Fruit fly (Drosophila melanogaster) whole organism, embryonic: ENCODE results near the gene CG13297.

Experiments
- Ada2b ChIP-seq: fragments of 200-800 bp; sonication (Bioruptor generic); IDR thresholded peaks from 2 replicates; pipeline ENCODE4 v1.3.6; 2022; ENCODE audit warnings: missing biosample characterization, missing genetic modification characterization
- Blimp-1 ChIP-seq: fragments of 200-800 bp; sonication (Bioruptor generic); optimal IDR thresholded peaks from 3 replicates; lab custom pipeline; 2018; ENCODE audit warnings: missing biosample characterization, missing genetic modification characterization, mild to moderate bottlenecking, moderate library complexity, missing genetic modification reagents
- BtbVII ChIP-seq: fragments of 200-800 bp; sonication (Bioruptor generic); optimal IDR thresholded peaks from 3 replicates; lab custom pipeline; 2017; ENCODE audit warnings: missing biosample characterization, mild to moderate bottlenecking, missing genetic modification characterization
- CG10462 ChIP-seq: fragments of 200-800 bp; sonication (Bioruptor generic); optimal IDR thresholded peaks from 2 replicates; lab custom pipeline; 2016; ENCODE audit warnings: missing biosample characterization, missing genetic modification characterization
- CG11504 ChIP-seq: fragments of 200-800 bp; sonication (Bioruptor generic); optimal IDR thresholded peaks from 3 replicates; lab custom pipeline; 2019; ENCODE audit warnings: missing biosample characterization, mild to moderate bottlenecking, missing genetic modification characterization, moderate library complexity
- CG13775 ChIP-seq: fragments of 200-800 bp; sonication (Bioruptor generic); optimal IDR thresholded peaks from 3 replicates; lab custom pipeline; 2017; ENCODE audit warnings: missing biosample characterization, mild to moderate bottlenecking, missing genetic modification characterization
- CG14014 ChIP-seq: fragments of 200-800 bp; sonication (Bioruptor generic); IDR thresholded peaks from 2 replicates; pipeline ENCODE4 v1.3.6; 2022; ENCODE audit warnings: missing biosample characterization, missing genetic modification characterization
- CG15269 ChIP-seq: fragments of 200-800 bp; sonication (Bioruptor generic); optimal IDR thresholded peaks from 2 replicates; lab custom pipeline; 2018; ENCODE audit warnings: missing biosample characterization, mild to moderate bottlenecking, missing genetic modification characterization, moderate library complexity
- CG17186 ChIP-seq: fragments of 200-800 bp; sonication (Bioruptor generic); optimal IDR thresholded peaks from 3 replicates; lab custom pipeline; 2017; ENCODE audit warnings: missing biosample characterization, missing genetic modification reagents, missing genetic modification characterization
- CG17361 ChIP-seq: fragments of 200-800 bp; sonication (Bioruptor generic); IDR thresholded peaks from 3 replicates; pipeline ENCODE4 v1.3.6; 2022; ENCODE audit warnings: missing biosample characterization, missing genetic modification characterization
- CG2120 ChIP-seq: fragments of 200-800 bp; sonication (Bioruptor generic); optimal IDR thresholded peaks from 3 replicates; lab custom pipeline; 2016; ENCODE audit warnings: missing biosample characterization, missing genetic modification characterization
- CG31365 ChIP-seq: fragments of 200-800 bp; sonication (Bioruptor generic); optimal IDR thresholded peaks from 2 replicates; lab custom pipeline; 2018; ENCODE audit warnings: missing biosample characterization, mild to moderate bottlenecking, missing genetic modification characterization
- CG34224 ChIP-seq: fragments of 200-800 bp; sonication (Bioruptor generic); IDR thresholded peaks from 3 replicates; pipeline ENCODE4 v1.3.6; 2022; ENCODE audit warnings: missing biosample characterization, missing genetic modification characterization; ENCODE audit not compliant: partially characterized antibody
- CG3726 ChIP-seq: fragments of 200-800 bp; sonication (Bioruptor generic); IDR thresholded peaks from 3 replicates; pipeline ENCODE4, ENCODE4 v1.3.6; 2022; ENCODE audit warnings: missing biosample characterization, missing genetic modification characterization
- CG42726 ChIP-seq: fragments of 200-800 bp; sonication (Bioruptor generic); IDR thresholded peaks from 2 replicates; pipeline ENCODE4 v1.3.6; 2022; ENCODE audit warnings: missing biosample characterization, missing genetic modification characterization; ENCODE audit not compliant: partially characterized antibody
- CG4282 ChIP-seq: fragments of 200-800 bp; sonication (Bioruptor generic); optimal IDR thresholded peaks from 2 replicates; lab custom pipeline; 2016; ENCODE audit warnings: missing biosample characterization, missing genetic modification characterization
- CG4360 ChIP-seq: fragments of 200-800 bp; sonication (Bioruptor generic); IDR thresholded peaks from 2 replicates; pipeline ENCODE4 v1.3.6; 2022; ENCODE audit warnings: missing biosample characterization, missing genetic modification characterization
- CG5245 ChIP-seq: fragments of 200-800 bp; sonication (Bioruptor generic); optimal IDR thresholded peaks from 3 replicates; lab custom pipeline; 2016; ENCODE audit warnings: missing biosample characterization, missing genetic modification characterization
- CG6854 ChIP-seq: fragments of 200-800 bp; sonication (Bioruptor generic); optimal IDR thresholded peaks from 3 replicates; lab custom pipeline; 2017; ENCODE audit warnings: missing biosample characterization, mild to moderate bottlenecking, missing genetic modification characterization
- Dad ChIP-seq: fragments of 200-800 bp; sonication (Bioruptor generic); optimal IDR thresholded peaks from 3 replicates; lab custom pipeline; 2016; ENCODE audit warnings: missing biosample characterization, missing genetic modification characterization
- Dip2 ChIP-seq: fragments of 200-800 bp; sonication (Bioruptor generic); IDR thresholded peaks from 2 replicates; pipeline ENCODE4 v1.3.6; 2022; ENCODE audit warnings: missing biosample characterization, missing genetic modification characterization
- Fer2 ChIP-seq: fragments of 200-800 bp; sonication (Bioruptor generic); optimal IDR thresholded peaks from 2 replicates; lab custom pipeline; 2018; ENCODE audit warnings: missing biosample characterization, mild to moderate bottlenecking, missing genetic modification characterization, moderate library complexity
- GATAe ChIP-seq: fragments of 200-800 bp; sonication (Bioruptor generic); conservative IDR thresholded peaks from 2 replicates; pipeline ENCODE4 v1.3.6; 2022; ENCODE audit warnings: missing biosample characterization, missing genetic modification characterization
- Gsc ChIP-seq: fragments of 200-800 bp; sonication (Bioruptor generic); IDR thresholded peaks from 2 replicates; pipeline ENCODE4 v1.3.6; 2022; ENCODE audit warnings: missing biosample characterization, missing genetic modification characterization
- Hr3 ChIP-seq: fragments of 200-800 bp; sonication (Bioruptor generic); optimal IDR thresholded peaks from 3 replicates; lab custom pipeline; 2016; ENCODE audit warnings: missing biosample characterization, missing genetic modification characterization
- Hr39 ChIP-seq: fragments of >200 bp; optimal IDR thresholded peaks from 2 replicates; lab custom pipeline; 2017
- Jarid2 ChIP-seq: fragments of 200-800 bp; sonication (Bioruptor generic); optimal IDR thresholded peaks from 3 replicates; lab custom pipeline; 2017; ENCODE audit warnings: mild to moderate bottlenecking, missing biosample characterization, missing genetic modification reagents, missing genetic modification characterization
- Med ChIP-seq: fragments of 200-800 bp; sonication (Bioruptor generic); peaks from one replicate; lab custom pipeline; 2016; ENCODE audit warnings: missing biosample characterization, missing genetic modification characterization, mild to moderate bottlenecking, inconsistent platforms, moderate library complexity
- Optix ChIP-seq: fragments of 200-800 bp; sonication (Bioruptor generic); IDR thresholded peaks from 3 replicates; pipeline ENCODE4 v1.3.6; 2022; ENCODE audit warnings: missing biosample characterization, missing genetic modification characterization
- Ptx1 ChIP-seq: fragments of 200-800 bp; sonication (Bioruptor generic); IDR thresholded peaks from 2 replicates; pipeline ENCODE4 v1.3.6; 2022; ENCODE audit warnings: missing biosample characterization, missing genetic modification characterization
- chinmo ChIP-seq: fragments of 200-800 bp; sonication (Bioruptor generic); IDR thresholded peaks from 4 replicates; pipeline ENCODE4 v1.3.6; 2022; ENCODE audit warnings: missing biosample characterization, missing genetic modification characterization; ENCODE audit not compliant: partially characterized antibody
- chn ChIP-seq: fragments of 200-800 bp; sonication (Bioruptor generic); optimal IDR thresholded peaks from 2 replicates; lab custom pipeline; 2016; ENCODE audit warnings: missing biosample characterization, missing genetic modification characterization
- ci ChIP-seq: fragments of 200-800 bp; sonication (Bioruptor generic); IDR thresholded peaks from 3 replicates; pipeline ENCODE4 v1.3.6; 2022; ENCODE audit warnings: missing biosample characterization, missing genetic modification characterization
- dimm ChIP-seq: fragments of 200-800 bp; sonication (Bioruptor generic); IDR thresholded peaks from 2 replicates; pipeline ENCODE4 v1.3.6; 2022; ENCODE audit warnings: missing biosample characterization, missing genetic modification characterization
- dm ChIP-seq: fragments of 200-800 bp; sonication (Bioruptor generic); optimal IDR thresholded peaks from 3 replicates; lab custom pipeline; 2016; ENCODE audit warnings: missing biosample characterization, missing genetic modification characterization
- ems ChIP-seq: fragments of 200-800 bp; sonication (Bioruptor generic); optimal IDR thresholded peaks from 3 replicates; lab custom pipeline; 2016; ENCODE audit warnings: missing biosample characterization, missing genetic modification characterization
- eyg ChIP-seq: fragments of 200-800 bp; sonication (Bioruptor generic); optimal IDR thresholded peaks from 3 replicates; lab custom pipeline; 2016; ENCODE audit warnings: missing biosample characterization, missing genetic modification characterization
- fd64A ChIP-seq: fragments of 200-800 bp; sonication (Bioruptor generic); optimal IDR thresholded peaks from 3 replicates; lab custom pipeline; 2018; ENCODE audit warnings: missing biosample characterization, mild to moderate bottlenecking, missing genetic modification characterization
- gro ChIP-seq: fragments of 200-800 bp; sonication (Bioruptor generic); optimal IDR thresholded peaks from 2 replicates; lab custom pipeline; 2016; ENCODE audit warnings: missing biosample characterization, missing genetic modification characterization
- ham ChIP-seq: fragments of 200-800 bp; sonication (Bioruptor generic); IDR thresholded peaks from 2 replicates; pipeline ENCODE4 v1.3.6; 2022; ENCODE audit warnings: missing biosample characterization, missing genetic modification characterization
- odd ChIP-seq: fragments of 200-800 bp; sonication (Bioruptor generic); optimal IDR thresholded peaks from 2 replicates; lab custom pipeline; 2017; ENCODE audit warnings: missing biosample characterization, mild to moderate bottlenecking, missing genetic modification characterization
- pb ChIP-seq: fragments of 200-800 bp; sonication (Bioruptor generic); optimal IDR thresholded peaks from 3 replicates; lab custom pipeline; 2016; ENCODE audit warnings: missing biosample characterization, missing genetic modification characterization
- pzg ChIP-seq: fragments of 200-800 bp; sonication (Bioruptor generic); optimal IDR thresholded peaks from 3 replicates; lab custom pipeline; 2018; ENCODE audit warnings: missing biosample characterization, mild to moderate bottlenecking, missing genetic modification characterization, moderate library complexity
- schlank ChIP-seq: fragments of 200-800 bp; sonication (Bioruptor generic); optimal IDR thresholded peaks from 2 replicates; lab custom pipeline; 2018; ENCODE audit warnings: missing biosample characterization, mild to moderate bottlenecking, missing genetic modification characterization
- sima ChIP-seq: fragments of 200-800 bp; sonication (Bioruptor generic); optimal IDR thresholded peaks from 2 replicates; lab custom pipeline; 2016; ENCODE audit warnings: missing biosample characterization, missing genetic modification characterization
- sqz ChIP-seq: fragments of 200-800 bp; sonication (Bioruptor generic); optimal IDR thresholded peaks from 3 replicates; lab custom pipeline; 2018; ENCODE audit warnings: missing biosample characterization, mild to moderate bottlenecking, missing genetic modification characterization
- tgo ChIP-seq: fragments of 200-800 bp; sonication (Bioruptor generic); IDR thresholded peaks from 3 replicates; pipeline ENCODE4 v1.3.6; 2022; ENCODE audit warnings: missing biosample characterization, missing genetic modification characterization
- ttk ChIP-seq: fragments of 200-800 bp; sonication (Bioruptor generic); IDR thresholded peaks from 2 replicates; pipeline ENCODE4 v2.1.2; 2022; ENCODE audit warnings: missing biosample characterization, missing genetic modification characterization
- vfl ChIP-seq: fragments of 200-800 bp; sonication (Bioruptor generic); optimal IDR thresholded peaks from 2 replicates; lab custom pipeline; 2016; ENCODE audit warnings: missing biosample characterization, missing genetic modification characterization
- zfh1 ChIP-seq: fragments of 200-800 bp; sonication (Bioruptor generic); IDR thresholded peaks from 3 replicates; pipeline ENCODE4 v1.3.6; 2022; ENCODE audit warnings: missing biosample characterization, missing genetic modification characterization
- zfh2 ChIP-seq: fragments of 200-800 bp; sonication (Bioruptor generic); optimal IDR thresholded peaks from 2 replicates; lab custom pipeline; 2016; ENCODE audit warnings: missing biosample characterization, missing genetic modification characterization

The CG13297 gene

DNA sequence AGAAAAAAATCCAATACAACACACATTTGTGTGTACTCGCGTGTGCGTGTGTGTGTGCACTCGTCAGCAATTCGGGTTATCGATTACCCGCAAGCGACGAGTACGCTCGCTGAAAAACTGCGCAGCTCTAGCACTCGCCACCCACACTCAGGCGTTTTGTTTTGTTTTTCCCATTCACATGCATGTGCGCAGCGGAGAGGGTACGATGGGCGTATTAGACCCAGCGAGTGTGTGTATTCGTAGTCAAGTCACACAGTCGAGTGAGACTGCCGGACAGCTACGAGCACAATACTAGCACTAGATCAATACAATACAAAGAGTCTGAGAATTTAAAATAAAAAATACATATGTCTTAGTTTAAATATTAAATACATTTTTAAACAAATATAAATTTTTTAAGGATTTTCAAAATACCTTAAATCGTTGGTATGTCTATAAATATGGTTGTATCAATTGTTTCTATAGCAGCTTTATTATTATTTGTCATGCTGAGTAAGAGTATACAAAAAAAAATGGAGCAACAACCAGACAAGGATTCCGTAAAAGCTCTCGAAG, 27.8 kb upstream of the CG13297 start, which contains the start of the genes D19B and CG43293 (continued):
- peak; percentile 80 for TF ChIP-seq Dad (GFP tag; lab: Kevin White, UChicago)
- TF ChIP-seq zfh2 (GFP tag; lab: Kevin White, UChicago), result peak; percentile 86
- TF ChIP-seq dimm, result peak; percentile 73
- peak; percentile 80 for TF ChIP-seq pb (GFP tag; lab: Kevin White, UChicago)
- peak; percentile 87 for TF ChIP-seq CG3726
- TF ChIP-seq CG4282 (GFP tag; lab: Kevin White, UChicago), result peak; percentile 70
- peak; percentile 98 for TF ChIP-seq chinmo (GFP tag; lab: Robert Waterston, UW)
- no peak for TF ChIP-seq Dip2 (GFP tag; lab: Robert Waterston, UW)
- TF ChIP-seq Optix (GFP tag; lab: Robert Waterston, UW), result peak; percentile 93
- peak; percentile 87 for TF ChIP-seq CG11504 (tag; lab: Kevin White, UChicago)
- TF ChIP-seq Hr39, result no peak
- TF ChIP-seq schlank, result peak; percentile 80
- peak; percentile 23 for TF ChIP-seq sima
- TF ChIP-seq GATAe (GFP tag; lab: Robert Waterston, UW), result no peak; the same call in 1 of the 2 replicates
- TF ChIP-seq CG2120 (GFP tag; lab: Kevin White, UChicago), result peak; percentile 94
- peak; percentile 91 for TF ChIP-seq gro (GFP tag; lab: Kevin White, UChicago)
- peak; percentile 64 for TF ChIP-seq fd64A (GFP tag; lab: Kevin White, UChicago)
- peak; percentile 89 for TF ChIP-seq CG13775
- peak; percentile 94 for TF ChIP-seq Ptx1
- TF ChIP-seq CG17361 (GFP tag; lab: Robert Waterston, UW), result peak; percentile 91
- no peak for TF ChIP-seq sqz
- TF ChIP-seq Hr3 (GFP tag; lab: Kevin White, UChicago), result peak; percentile 89
- TF ChIP-seq Jarid2, result peak; percentile 70
- peak; percentile 89 for TF ChIP-seq ems (GFP tag; lab: Kevin White, UChicago)
- peak; percentile 81 for TF ChIP-seq pzg (GFP tag; lab: Kevin White, UChicago)
- peak; percentile 64 for TF ChIP-seq CG6854 (GFP tag; lab: Kevin White, UChicago)
- TF ChIP-seq Fer2 (tag; lab: Kevin White, UChicago), result peak; percentile 71
- peak; percentile 53; the same call in 2 of the 3 replicates for TF ChIP-seq CG34224
- TF ChIP-seq CG4360, result peak; percentile 58; the same call in 1 of the 2 replicates
- peak; percentile 58 for TF ChIP-seq CG31365
- TF ChIP-seq CG5245 (GFP tag; lab: Kevin White, UChicago), result peak; percentile 84
- TF ChIP-seq chn, result peak; percentile 96
- TF ChIP-seq Blimp-1 (GFP tag; lab: Kevin White, UChicago), result peak; percentile 82
- TF ChIP-seq Med, result peak; percentile 99
- no peak for TF ChIP-seq CG42726 (GFP tag; lab: Robert Waterston, UW)
- peak; percentile 58 for TF ChIP-seq CG17186
- TF ChIP-seq Ada2b, result peak; percentile 90
- TF ChIP-seq vfl (GFP tag; lab: Kevin White, UChicago), result peak; percentile 87
- TF ChIP-seq dm (GFP tag; lab: Kevin White, UChicago), result peak; percentile 91
- peak; percentile 72; the same call in 1 of the 2 replicates for TF ChIP-seq ham (GFP tag; lab: Robert Waterston, UW)
- TF ChIP-seq odd (GFP tag; lab: Kevin White, UChicago), result no peak
- TF ChIP-seq CG15269 (tag; lab: Kevin White, UChicago), result peak; percentile 89
- TF ChIP-seq zfh1 (GFP tag; lab: Robert Waterston, UW), result peak; percentile 93
- peak; percentile 92 for TF ChIP-seq tgo (GFP tag; lab: Robert Waterston, UW)
- TF ChIP-seq CG14014 (GFP tag; lab: Robert Waterston, UW), result peak; percentile 92
- peak; percentile 78 for TF ChIP-seq eyg (GFP tag; lab: Kevin White, UChicago)
- no peak for TF ChIP-seq Gsc
- peak; percentile 81 for TF ChIP-seq BtbVII (GFP tag; lab: Kevin White, UChicago)
- peak; percentile 82 for TF ChIP-seq CG10462 (GFP tag; lab: Kevin White, UChicago)
- TF ChIP-seq ttk (GFP tag; lab: Robert Waterston, UW), result peak; percentile 67
- TF ChIP-seq ci (GFP tag; lab: Robert Waterston, UW), result peak; percentile 97
